Worm (Caenorhabditis elegans) whole organism, L4 larva: ENCODE data around the gene cpr-8.

ENCODE experiments used
- ZK337.2 ChIP-seq: fragments of 200-800 bp; sonication (Bioruptor generic); IDR thresholded peaks from 2 replicates; pipeline ENCODE4 v1.3.6; 2022; ENCODE audit warnings: missing genetic modification reagents, missing genetic modification characterization, missing compliant biosample characterization
- aly-2 ChIP-seq: sonication (generic microtip); optimal IDR thresholded peaks from 2 replicates; lab custom pipeline; 2018; ENCODE audit warnings: missing biosample characterization, missing genetic modification characterization
- ceh-20 ChIP-seq: fragments of 200-800 bp; sonication (Bioruptor generic); IDR thresholded peaks from 2 replicates; pipeline ENCODE4 v1.3.6; 2022; ENCODE audit warnings: missing genetic modification reagents, missing genetic modification characterization, missing compliant biosample characterization
- hif-1 ChIP-seq, 2 experiments: sonication (generic microtip); optimal IDR thresholded peaks; 2 replicates each; lab custom pipeline; 2016 to 2017; ENCODE audit warnings: missing compliant biosample characterization in 2 of 2, missing genetic modification characterization in 2 of 2, missing genetic modification reagents in 2 of 2, missing genotype in 2 of 2, mild to moderate bottlenecking in 1 of 2
- hlh-30 ChIP-seq: sonication (generic microtip); optimal IDR thresholded peaks from 2 replicates; lab custom pipeline; 2017; ENCODE audit warnings: antibody characterized with exemption, mild to moderate bottlenecking, missing genetic modification characterization, missing compliant biosample characterization; ENCODE audit not compliant: insufficient read depth
- nhr-25 ChIP-seq: sonication (generic microtip); optimal IDR thresholded peaks from 2 replicates; lab custom pipeline; 2017; ENCODE audit warnings: missing genetic modification characterization, mild to moderate bottlenecking, missing compliant biosample characterization, antibody characterized with exemption, moderate library complexity, borderline replicate concordance; ENCODE audit not compliant: insufficient read depth
- pqm-1 ChIP-seq: sonication (generic microtip); optimal IDR thresholded peaks from 2 replicates; lab custom pipeline; 2017; ENCODE audit warnings: missing biosample characterization, missing genetic modification characterization
- snpc-4 ChIP-seq: fragments of 150-350 bp; optimal IDR thresholded peaks from 2 replicates; lab custom pipeline; 2014; ENCODE audit warnings: missing biosample characterization, missing genetic modification characterization

DNA sequence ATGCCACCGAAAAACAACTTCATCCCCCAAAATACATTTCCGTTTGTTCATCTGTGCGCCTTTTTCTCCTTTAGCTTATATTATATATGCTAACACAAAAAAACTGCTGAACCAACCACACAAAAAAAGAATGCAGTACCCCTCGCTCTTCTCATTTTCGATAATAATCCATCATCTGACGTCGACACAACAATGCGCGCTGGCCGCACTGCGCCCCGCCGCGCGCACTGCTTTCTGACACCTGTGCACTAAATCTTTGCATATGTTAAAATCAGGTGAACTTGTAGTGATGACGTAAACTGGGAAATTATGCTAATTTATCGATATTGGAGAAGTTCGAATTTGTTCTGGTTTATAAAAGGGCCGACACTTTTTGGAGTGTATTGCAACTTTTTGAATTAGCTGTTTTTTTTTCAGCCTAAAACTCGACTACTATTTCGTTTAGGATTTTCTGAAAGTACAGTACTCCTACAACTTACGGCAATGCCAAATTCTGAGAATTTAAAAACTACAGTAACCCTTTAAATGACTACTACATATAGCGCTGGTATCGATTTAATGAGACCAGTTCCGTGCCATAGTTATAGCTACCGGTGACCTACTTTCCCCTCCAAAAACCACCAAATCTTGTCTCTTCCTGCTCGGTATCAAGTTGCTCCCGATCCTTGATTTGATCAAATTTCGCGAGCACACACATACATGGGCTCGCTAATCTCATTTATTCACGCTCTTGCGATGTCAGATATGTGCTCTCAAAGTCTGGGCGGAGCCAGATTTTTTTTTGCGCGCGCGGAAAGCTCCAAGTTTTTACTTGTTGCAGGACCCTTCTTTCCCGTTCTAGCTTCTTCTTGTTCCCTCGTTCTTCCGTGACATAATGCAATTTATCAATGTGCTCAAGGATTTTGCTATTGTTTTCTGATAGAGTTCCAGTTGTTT is 15.6 kb downstream of the cpr-8 start:
- TF ChIP-seq ZK337.2 (GFP tag; lab: Robert Waterston, UW) (no peak), snpc-4 (tag; lab: Kevin White, UChicago) (no peak), hif-1 (tag; optimal IDR thresholded peaks at IDR 0.05; lab: Kevin White, UChicago) (no peak), aly-2 (no peak), pqm-1 (tag; lab: Kevin White, UChicago) (no peak), nhr-25 (no peak), ceh-20 (GFP tag; lab: Robert Waterston, UW) (no peak), hlh-30 (tag; lab: Kevin White, UChicago) (peak; percentile 54)
